Fruit fly (Drosophila melanogaster) whole organism: ENCODE results near the gene CG13893.

Experiments used
- pan ChIP-seq: fragments of >200 bp; optimal IDR thresholded peaks from 2 replicates; lab custom pipeline; 2017
- psq ChIP-seq: fragments of >200 bp; optimal IDR thresholded peaks from 2 replicates; lab custom pipeline; 2017
- usp ChIP-seq: fragments of >200 bp; optimal IDR thresholded peaks from 2 replicates; lab custom pipeline; 2017; ENCODE audit warnings: missing biosample characterization, missing genetic modification characterization, mixed read lengths

- TF ChIP-seq psq (lab: Kevin White, UChicago) (no peak), usp (GFP tag; lab: Kevin White, UChicago) (no peak), pan (lab: Kevin White, UChicago) (no peak)
Observed at dm6 chr3L:604701-605100, 893 bp upstream of the CG13893 start.
